Worm (Caenorhabditis elegans) whole organism, young adult: Measurements from ENCODE around the gene Y52E8A.1.

Experiments
- F39B2.1 ChIP-seq: fragments of 200-800 bp; sonication (Bioruptor generic); IDR thresholded peaks from 2 replicates; pipeline ENCODE4 v1.3.6; 2022; ENCODE audit warnings: missing genetic modification reagents, missing genetic modification characterization, missing compliant biosample characterization
- Y95B8A.8 ChIP-seq: fragments of 200-800 bp; sonication (Bioruptor generic); IDR thresholded peaks from 2 replicates; pipeline ENCODE4 v1.3.6; 2022; ENCODE audit warnings: missing genetic modification reagents, missing genetic modification characterization, missing compliant biosample characterization
- ama-1 ChIP-seq, 3 experiments: fragments of 150-350 bp in 1 of 3; sonication (generic microtip) in 2 of 3; optimal IDR thresholded peaks; 2 replicates each; lab custom pipeline; 2014 to 2018; ENCODE audit warnings: missing biosample characterization in 2 of 3, missing genetic modification characterization in 2 of 3, missing genetic modification reagents in 2 of 3
- egl-18 ChIP-seq: fragments of 200-800 bp; sonication (Bioruptor generic); IDR thresholded peaks from 2 replicates; pipeline ENCODE4 v1.3.6; 2022; ENCODE audit warnings: missing genetic modification reagents, missing genetic modification characterization, missing compliant biosample characterization
- fkh-3 ChIP-seq: sonication (generic microtip); optimal IDR thresholded peaks from 2 replicates; lab custom pipeline; 2016; ENCODE audit warnings: mild to moderate bottlenecking, missing genetic modification characterization, missing compliant biosample characterization
- lsl-1 ChIP-seq: fragments of 200-800 bp; sonication (Bioruptor generic); optimal IDR thresholded peaks from 2 replicates; lab custom pipeline; 2018; ENCODE audit warnings: mild to moderate bottlenecking, missing genetic modification characterization, moderate library complexity, missing compliant biosample characterization
- mxl-1 ChIP-seq: sonication (generic microtip); optimal IDR thresholded peaks from 2 replicates; lab custom pipeline; 2016; ENCODE audit warnings: missing genetic modification characterization, missing compliant biosample characterization
- snpc-1.3 ChIP-seq: sonication (generic microtip); optimal IDR thresholded peaks from 2 replicates; lab custom pipeline; 2017; ENCODE audit warnings: missing genetic modification characterization, mild to moderate bottlenecking, missing compliant biosample characterization, antibody characterized with exemption, moderate library complexity, missing genotype, missing genetic modification reagents; ENCODE audit not compliant: insufficient read depth
- ztf-22 ChIP-seq: fragments of 200-800 bp; sonication (Bioruptor generic); optimal IDR thresholded peaks from 2 replicates; lab custom pipeline; 2018; ENCODE audit warnings: mild to moderate bottlenecking, missing genetic modification characterization, moderate library complexity, missing compliant biosample characterization
- ztf-26 ChIP-seq: sonication (generic microtip); optimal IDR thresholded peaks from 2 replicates; lab custom pipeline; 2017; ENCODE audit warnings: missing genetic modification characterization, missing compliant biosample characterization
- ztf-3 ChIP-seq: fragments of 200-800 bp; sonication (Bioruptor generic); optimal IDR thresholded peaks from 2 replicates; lab custom pipeline; 2018; ENCODE audit warnings: mild to moderate bottlenecking, missing genetic modification characterization, missing compliant biosample characterization

The Y52E8A.1 gene

DNA sequence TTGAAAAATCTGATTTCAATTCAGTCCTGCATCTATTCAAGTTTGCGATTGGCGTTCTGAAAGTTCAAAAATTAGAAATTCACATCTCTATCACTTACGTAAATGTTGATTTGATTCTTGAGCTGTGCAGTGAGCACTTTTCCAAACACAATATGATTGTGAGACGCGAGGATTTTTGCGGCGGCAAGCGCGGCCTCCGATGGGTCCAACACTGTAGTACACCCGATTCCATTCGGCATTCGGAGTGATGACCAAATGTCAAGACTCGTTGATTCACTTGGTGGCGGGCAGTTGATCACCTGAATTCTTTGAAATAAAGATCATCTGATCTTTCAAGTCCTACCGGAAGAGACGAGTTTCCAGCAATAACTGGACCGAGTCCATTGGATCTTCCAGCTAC, 47.8 kb downstream of the Y52E8A.1 start (continued):
- TF ChIP-seq ama-1 (optimal IDR thresholded peaks at IDR 0.05; lab: Kevin White, UChicago): no peak
- no peak for TF ChIP-seq ama-1 (GFP tag; optimal IDR thresholded peaks at IDR 0.05; lab: Kevin White, UChicago)
- TF ChIP-seq ztf-3: no peak
- TF ChIP-seq, all 124 proteins: peak for 0

- TF ChIP-seq fkh-3 (tag; lab: Kevin White, UChicago) (no peak), Y95B8A.8 (GFP tag; lab: Robert Waterston, UW) (no peak), egl-18 (no peak), ztf-26 (tag; lab: Kevin White, UChicago) (no peak), lsl-1 (GFP tag; lab: Kevin White, UChicago) (no peak), F39B2.1 (GFP tag; lab: Robert Waterston, UW) (no peak), snpc-1.3 (tag; lab: Kevin White, UChicago) (no peak), mxl-1 (no peak), ztf-22 (GFP tag; lab: Kevin White, UChicago) (no peak)
Observed at ce11 chrII:4370842-4371241, 49.0 kb downstream of the Y52E8A.1 start.
